Fruit fly (Drosophila melanogaster): ENCODE measurements around the gene CG31717.

Gene CG31717

DNA sequence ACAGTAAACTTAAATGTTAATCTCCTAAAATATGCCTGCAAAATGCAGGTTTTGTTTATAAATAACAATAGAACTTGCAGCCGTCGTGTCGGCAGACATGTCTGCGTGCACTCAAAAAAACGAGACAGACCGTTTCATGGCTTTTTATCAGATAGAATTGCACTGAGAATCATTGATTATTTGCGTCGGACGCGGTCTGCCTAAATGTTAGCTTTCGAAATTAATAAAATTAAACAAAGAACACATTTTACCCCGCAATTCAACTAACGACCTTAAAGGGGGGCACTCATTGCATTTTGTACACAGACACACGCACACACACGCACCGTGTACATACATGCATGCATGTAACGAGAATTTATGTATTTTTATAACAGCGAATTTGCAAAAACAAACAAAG is 26.3 kb downstream of the CG31717 start:
- TF ChIP-seq Jra (GFP tag; optimal IDR thresholded peaks at IDR 0.05) (peak; percentile 40), OdsH (GFP tag; optimal IDR thresholded peaks at IDR 0.05) (peak; percentile 60), dl (GFP tag; optimal IDR thresholded peaks at IDR 0.05; ENCODE audit: insufficient read depth in 1 of 2, partially characterized antibody in 2 of 2) (no peak), dsf (GFP tag; optimal IDR thresholded peaks at IDR 0.05; ENCODE audit: borderline replicate concordance) (no peak), CG32264 (GFP tag; optimal IDR thresholded peaks at IDR 0.05) (no peak), psq (GFP tag; optimal IDR thresholded peaks at IDR 0.05) (peak; percentile 33), N (GFP tag; optimal IDR thresholded peaks at IDR 0.05) (peak; percentile 9), ey (GFP tag; optimal IDR thresholded peaks at IDR 0.05) (peak; percentile 66), Dif (GFP tag; optimal IDR thresholded peaks at IDR 0.05; ENCODE audit: partially characterized antibody) (no peak), tai (GFP tag; optimal IDR thresholded peaks at IDR 0.05) (peak; percentile 52), Hnf4 (GFP tag; optimal IDR thresholded peaks at IDR 0.05) (peak; percentile 58), foxo (GFP tag; optimal IDR thresholded peaks at IDR 0.05) (peak; percentile 14 to 54), CG9705 (GFP tag; optimal IDR thresholded peaks at IDR 0.05) (no peak)

DNA sequence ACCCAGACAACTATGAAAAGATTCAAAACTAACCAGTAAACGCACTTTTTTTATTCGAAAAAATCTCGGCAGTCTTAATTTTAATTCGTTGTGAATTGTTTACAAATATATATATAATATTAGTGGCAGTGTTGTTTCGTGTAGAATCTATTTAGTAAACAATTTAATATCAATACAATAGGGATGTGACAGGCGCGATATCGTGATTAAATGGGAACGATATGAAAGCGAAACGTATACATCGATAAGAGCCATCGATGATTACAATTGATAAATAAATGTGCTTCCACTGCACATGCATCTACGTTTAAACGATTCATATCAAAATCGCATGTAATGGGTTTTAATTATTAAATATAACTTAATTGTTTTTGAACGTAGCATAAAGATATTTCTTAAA is 26.8 kb downstream of the CG31717 start:
- TF ChIP-seq brk (GFP tag; optimal IDR thresholded peaks at IDR 0.05) (peak; percentile 12), Hr83 (GFP tag; optimal IDR thresholded peaks at IDR 0.05; ENCODE audit: poor library complexity, severe bottlenecking) (peak; percentile 74), lola (GFP tag; optimal IDR thresholded peaks at IDR 0.05) (no peak), h (GFP tag; optimal IDR thresholded peaks at IDR 0.05) (no peak), fru (GFP tag; optimal IDR thresholded peaks at IDR 0.05) (no peak), psq (GFP tag; optimal IDR thresholded peaks at IDR 0.05) (no peak), woc (GFP tag; optimal IDR thresholded peaks at IDR 0.05) (peak; percentile 27)

- peak; percentile 71 for TF ChIP-seq woc (GFP tag; optimal IDR thresholded peaks at IDR 0.05)
- peak; percentile 23 for TF ChIP-seq Hr83 (GFP tag; optimal IDR thresholded peaks at IDR 0.05; ENCODE audit: poor library complexity, severe bottlenecking)
- no peak for TF ChIP-seq sv (GFP tag; optimal IDR thresholded peaks at IDR 0.05)
- TF ChIP-seq br (GFP tag; optimal IDR thresholded peaks at IDR 0.05) = no peak
- TF ChIP-seq Sp1 (GFP tag; optimal IDR thresholded peaks at IDR 0.05) = no peak
Measured at dm6 chr2L:10278658-10279057, 28.1 kb downstream of the CG31717 start, which contains the start of gene Utx. Gene Utx (minus strand): TSS chr2L:10278811.

- TF ChIP-seq dl (GFP tag; optimal IDR thresholded peaks at IDR 0.05; ENCODE audit: insufficient read depth in 1 of 2, partially characterized antibody in 2 of 2) (no peak), N (GFP tag; optimal IDR thresholded peaks at IDR 0.05) (no peak), OdsH (GFP tag; optimal IDR thresholded peaks at IDR 0.05) (no peak), Hr83 (GFP tag; optimal IDR thresholded peaks at IDR 0.05; ENCODE audit: poor library complexity, severe bottlenecking) (no peak), Dif (GFP tag; optimal IDR thresholded peaks at IDR 0.05; ENCODE audit: partially characterized antibody) (no peak), Hr78 (GFP tag; optimal IDR thresholded peaks at IDR 0.05) (no peak), CG32264 (GFP tag; optimal IDR thresholded peaks at IDR 0.05) (no peak), sv (GFP tag; optimal IDR thresholded peaks at IDR 0.05) (no peak), jim (GFP tag; optimal IDR thresholded peaks at IDR 0.05) (no peak), foxo (GFP tag; optimal IDR thresholded peaks at IDR 0.05) (no peak), brk (GFP tag; optimal IDR thresholded peaks at IDR 0.05) (no peak), h (GFP tag; optimal IDR thresholded peaks at IDR 0.05) (no peak), Myc (optimal IDR thresholded peaks at IDR 0.05) (no peak), usp (GFP tag; optimal IDR thresholded peaks at IDR 0.05) (no peak)
Measured at dm6 chr2L:10280772-10281171, 30.2 kb downstream of the CG31717 start, which contains the start of gene CG34043. Gene CG34043 (minus strand): TSS chr2L:10280872.

DNA sequence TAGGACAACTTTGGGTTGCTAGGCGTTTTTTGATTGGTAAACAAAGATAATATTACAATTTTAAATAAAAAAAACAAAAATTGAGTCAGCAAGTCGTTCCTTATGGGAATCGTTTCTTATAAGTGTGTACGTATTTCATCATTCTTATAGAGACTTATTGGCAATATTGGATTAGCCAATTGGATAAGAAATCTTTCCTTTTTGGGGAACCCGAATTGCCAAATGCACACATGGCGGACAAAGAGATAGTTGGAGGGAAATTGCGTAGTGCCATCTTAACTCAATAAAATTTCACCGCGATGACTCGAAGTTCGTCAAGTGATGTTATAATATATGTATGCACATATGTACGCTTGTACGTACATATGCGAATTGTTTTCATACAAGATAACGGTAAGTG is 40.7 kb downstream of the CG31717 start:
- TF ChIP-seq sage (GFP tag; optimal IDR thresholded peaks at IDR 0.05) (no peak), OdsH (GFP tag; optimal IDR thresholded peaks at IDR 0.05) (no peak), Sp1 (GFP tag; optimal IDR thresholded peaks at IDR 0.05) (no peak)

DNA sequence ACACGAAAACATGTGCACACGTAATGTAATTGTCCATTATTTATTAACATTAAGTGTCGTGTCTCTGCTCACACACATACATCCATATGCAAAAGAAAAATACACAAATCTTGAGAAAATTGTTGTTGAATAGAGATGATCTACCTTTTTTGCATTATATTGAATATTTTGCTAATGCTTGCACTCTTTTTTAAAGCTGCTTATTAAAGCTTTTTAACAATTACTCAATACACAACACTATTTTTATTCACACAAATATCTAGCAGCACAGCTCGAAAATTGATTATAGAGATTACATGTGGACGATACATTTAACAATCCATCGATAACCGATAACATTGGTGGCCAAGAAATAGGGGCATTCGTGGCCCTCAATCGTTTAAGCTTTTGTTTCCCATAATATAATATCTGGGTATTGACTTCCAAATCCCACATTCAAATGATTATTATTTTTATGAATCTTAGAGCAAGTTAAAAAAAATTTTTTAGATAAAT is 41.6 kb downstream of the CG31717 start, which contains the start of gene Ufd4:
Ufd4 (minus strand) TSS at position 300 of the 495 bp plus-strand sequence.
- TF ChIP-seq ey (GFP tag; optimal IDR thresholded peaks at IDR 0.05) (no peak), N (GFP tag; optimal IDR thresholded peaks at IDR 0.05) (no peak), dsf (GFP tag; optimal IDR thresholded peaks at IDR 0.05; ENCODE audit: borderline replicate concordance) (no peak), br (GFP tag; optimal IDR thresholded peaks at IDR 0.05) (no peak), CG32264 (GFP tag; optimal IDR thresholded peaks at IDR 0.05) (peak; percentile 36), Hr83 (GFP tag; optimal IDR thresholded peaks at IDR 0.05; ENCODE audit: poor library complexity, severe bottlenecking) (peak; percentile 70), Vsx2 (GFP tag; optimal IDR thresholded peaks at IDR 0.05; ENCODE audit: partially characterized antibody) (no peak), Rel (GFP tag; optimal IDR thresholded peaks at IDR 0.05) (no peak), Rel (tag; optimal IDR thresholded peaks at IDR 0.05) (no peak), Mio (GFP tag; optimal IDR thresholded peaks at IDR 0.05) (no peak), Abd-B (GFP tag; optimal IDR thresholded peaks at IDR 0.05) (no peak), dmrt93B (GFP tag; optimal IDR thresholded peaks at IDR 0.05) (no peak), CrebA (GFP tag; optimal IDR thresholded peaks at IDR 0.05; ENCODE audit: borderline replicate concordance) (no peak), Dif (GFP tag; optimal IDR thresholded peaks at IDR 0.05; ENCODE audit: partially characterized antibody) (no peak), Sp1 (GFP tag; optimal IDR thresholded peaks at IDR 0.05) (no peak), sv (GFP tag; optimal IDR thresholded peaks at IDR 0.05) (peak; percentile 44), h (GFP tag; optimal IDR thresholded peaks at IDR 0.05) (no peak), Dfd (GFP tag; optimal IDR thresholded peaks at IDR 0.05) (no peak), Myc (optimal IDR thresholded peaks at IDR 0.05) (no peak), Jra (GFP tag; optimal IDR thresholded peaks at IDR 0.05) (no peak), jim (GFP tag; optimal IDR thresholded peaks at IDR 0.05) (no peak), tai (GFP tag; optimal IDR thresholded peaks at IDR 0.05) (no peak), usp (GFP tag; optimal IDR thresholded peaks at IDR 0.05) (no peak), Hr78 (GFP tag; optimal IDR thresholded peaks at IDR 0.05) (no peak), fru (GFP tag; optimal IDR thresholded peaks at IDR 0.05) (no peak), brk (GFP tag; optimal IDR thresholded peaks at IDR 0.05) (no peak), sage (GFP tag; optimal IDR thresholded peaks at IDR 0.05) (no peak)

All from whole organism, wandering third instar larva.